Fruit fly (Drosophila melanogaster) whole organism: ENCODE measurements around the gene CG3061.

Experiments used
- CG8478 ChIP-seq: fragments of >200 bp; optimal IDR thresholded peaks from 2 replicates; lab custom pipeline; 2018; ENCODE audit warnings: inconsistent platforms
- Dll ChIP-seq: fragments of >200 bp; optimal IDR thresholded peaks from 2 replicates; lab custom pipeline; 2017
- EcR ChIP-seq, 2 experiments: fragments of >200 bp; optimal IDR thresholded peaks; 2 replicates each; lab custom pipeline; 2017; ENCODE audit warnings: missing biosample characterization in 2 of 2, missing genetic modification characterization in 2 of 2, missing genetic modification reagents in 2 of 2
- pan ChIP-seq: fragments of >200 bp; optimal IDR thresholded peaks from 2 replicates; lab custom pipeline; 2017
- psq ChIP-seq: fragments of >200 bp; optimal IDR thresholded peaks from 2 replicates; lab custom pipeline; 2017
- usp ChIP-seq: fragments of >200 bp; optimal IDR thresholded peaks from 2 replicates; lab custom pipeline; 2017; ENCODE audit warnings: missing biosample characterization, missing genetic modification characterization, mixed read lengths

Gene CG3061

dm6 chr3R:13998162-13998561 is 34.0 kb upstream of the CG3061 start:
- TF ChIP-seq pan (lab: Kevin White, UChicago) = no peak
- TF ChIP-seq usp (GFP tag; lab: Kevin White, UChicago) = no peak
- no peak for TF ChIP-seq Dll (lab: Kevin White, UChicago)
- TF ChIP-seq psq (lab: Kevin White, UChicago) = no peak
- no peak for TF ChIP-seq CG8478 (lab: Kevin White, UChicago)
- no peak for TF ChIP-seq EcR (GFP tag; optimal IDR thresholded peaks at IDR 0.05; lab: Kevin White, UChicago)

dm6 chr3R:13998595-13998994 is 33.6 kb upstream of the CG3061 start:
- TF ChIP-seq usp (GFP tag; lab: Kevin White, UChicago) = no peak
- no peak for TF ChIP-seq pan (lab: Kevin White, UChicago)
- no peak for TF ChIP-seq CG8478 (lab: Kevin White, UChicago)
- TF ChIP-seq psq (lab: Kevin White, UChicago) = no peak
- no peak for TF ChIP-seq EcR (GFP tag; optimal IDR thresholded peaks at IDR 0.05; lab: Kevin White, UChicago)
- TF ChIP-seq Dll (lab: Kevin White, UChicago) = no peak

- TF ChIP-seq CG8478 (lab: Kevin White, UChicago) = no peak
- no peak for TF ChIP-seq psq (lab: Kevin White, UChicago)
- no peak for TF ChIP-seq EcR (GFP tag; optimal IDR thresholded peaks at IDR 0.05; lab: Kevin White, UChicago)
- no peak for TF ChIP-seq usp (GFP tag; lab: Kevin White, UChicago)
- no peak for TF ChIP-seq pan (lab: Kevin White, UChicago)
- TF ChIP-seq Dll (lab: Kevin White, UChicago) = no peak
These were observed 32.6 kb upstream of the CG3061 start for dm6 chr3R:13999531-13999930.

- no peak for TF ChIP-seq Dll (lab: Kevin White, UChicago)
- TF ChIP-seq pan (lab: Kevin White, UChicago) = no peak
- TF ChIP-seq psq (lab: Kevin White, UChicago) = no peak
- TF ChIP-seq usp (GFP tag; lab: Kevin White, UChicago) = no peak
- no peak for TF ChIP-seq CG8478 (lab: Kevin White, UChicago)
- no peak for TF ChIP-seq EcR (GFP tag; optimal IDR thresholded peaks at IDR 0.05; lab: Kevin White, UChicago)
These were observed 30.8 kb upstream of the CG3061 start for dm6 chr3R:14001208-14001916.

dm6 chr3R:14002146-14002846 is 29.9 kb upstream of the CG3061 start:
- TF ChIP-seq psq (lab: Kevin White, UChicago) (no peak), Dll (lab: Kevin White, UChicago) (no peak), usp (GFP tag; lab: Kevin White, UChicago) (no peak), CG8478 (lab: Kevin White, UChicago) (no peak), pan (lab: Kevin White, UChicago) (no peak), EcR (GFP tag; optimal IDR thresholded peaks at IDR 0.05; lab: Kevin White, UChicago) (no peak)

dm6 chr3R:14003845-14004244 is 28.3 kb upstream of the CG3061 start:
- TF ChIP-seq EcR (GFP tag; optimal IDR thresholded peaks at IDR 0.05; lab: Kevin White, UChicago) (no peak), psq (lab: Kevin White, UChicago) (no peak), Dll (lab: Kevin White, UChicago) (no peak), CG8478 (lab: Kevin White, UChicago) (no peak), usp (GFP tag; lab: Kevin White, UChicago) (no peak), pan (lab: Kevin White, UChicago) (no peak)

- no peak for TF ChIP-seq EcR (GFP tag; optimal IDR thresholded peaks at IDR 0.05; lab: Kevin White, UChicago)
- TF ChIP-seq usp (GFP tag; lab: Kevin White, UChicago) = no peak
- no peak for TF ChIP-seq psq (lab: Kevin White, UChicago)
- TF ChIP-seq Dll (lab: Kevin White, UChicago) = no peak
- TF ChIP-seq CG8478 (lab: Kevin White, UChicago) = no peak
- TF ChIP-seq pan (lab: Kevin White, UChicago) = no peak
These were observed 27.0 kb upstream of the CG3061 start for dm6 chr3R:14005152-14005551.

- TF ChIP-seq EcR (GFP tag; optimal IDR thresholded peaks at IDR 0.05; lab: Kevin White, UChicago) = peak in 1 of 2 experiments; percentile 2
- TF ChIP-seq Dll (lab: Kevin White, UChicago) = no peak
These were observed 25.8 kb upstream of the CG3061 start for dm6 chr3R:14006224-14006892.

- TF ChIP-seq EcR (GFP tag; optimal IDR thresholded peaks at IDR 0.05; lab: Kevin White, UChicago) = no peak
- TF ChIP-seq pan (lab: Kevin White, UChicago) = no peak
- no peak for TF ChIP-seq CG8478 (lab: Kevin White, UChicago)
- no peak for TF ChIP-seq usp (GFP tag; lab: Kevin White, UChicago)
- no peak for TF ChIP-seq Dll (lab: Kevin White, UChicago)
- TF ChIP-seq psq (lab: Kevin White, UChicago) = no peak
These were observed 25.3 kb upstream of the CG3061 start for dm6 chr3R:14006893-14007255.

- TF ChIP-seq Dll (lab: Kevin White, UChicago) = no peak
- TF ChIP-seq CG8478 (lab: Kevin White, UChicago) = no peak
- no peak for TF ChIP-seq EcR (GFP tag; optimal IDR thresholded peaks at IDR 0.05; lab: Kevin White, UChicago)
- TF ChIP-seq psq (lab: Kevin White, UChicago) = no peak
- no peak for TF ChIP-seq pan (lab: Kevin White, UChicago)
- TF ChIP-seq usp (GFP tag; lab: Kevin White, UChicago) = no peak
These were observed 24.6 kb upstream of the CG3061 start for dm6 chr3R:14007550-14007949.

- TF ChIP-seq psq (lab: Kevin White, UChicago) (no peak), CG8478 (lab: Kevin White, UChicago) (no peak), pan (lab: Kevin White, UChicago) (no peak), usp (GFP tag; lab: Kevin White, UChicago) (no peak), EcR (GFP tag; optimal IDR thresholded peaks at IDR 0.05; lab: Kevin White, UChicago) (no peak), Dll (lab: Kevin White, UChicago) (no peak)
These were observed 23.3 kb upstream of the CG3061 start for dm6 chr3R:14008854-14009253.
